Fruit fly (Drosophila melanogaster) S2 (cell line): ENCODE results near the gene CG13060.

Experiments
- CG8478 ChIP-seq: fragments of >200 bp; optimal IDR thresholded peaks from 2 replicates; lab custom pipeline; 2018
- CTCF ChIP-seq, 2 experiments: fragments of >200 bp; optimal IDR thresholded peaks; 2 replicates each; lab custom pipeline; 2018

The CG13060 gene

DNA sequence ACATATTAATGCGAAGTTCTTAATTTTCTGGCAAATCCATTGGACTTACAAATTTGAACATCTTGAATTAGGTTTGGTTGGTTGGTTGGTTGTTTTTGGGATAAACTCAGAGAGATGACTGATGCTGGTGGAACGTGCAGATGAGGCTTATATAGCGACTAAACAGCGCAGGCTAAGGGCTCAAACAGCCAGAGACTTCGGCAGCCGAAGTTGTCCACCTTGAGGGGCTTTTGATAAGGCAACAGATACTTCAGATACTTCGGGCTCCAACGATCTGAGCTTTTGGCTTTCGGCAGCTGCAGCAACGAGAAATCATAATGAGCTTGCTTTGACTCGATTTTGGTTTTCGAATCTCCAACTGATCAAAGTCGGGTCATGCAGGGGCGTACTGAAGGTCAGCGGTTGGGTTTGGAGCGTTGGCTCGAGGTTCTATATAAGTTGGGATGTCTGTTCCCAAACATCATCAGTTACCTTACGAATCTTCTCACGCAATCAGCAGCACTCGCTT is at the start of gene CG13060, which contains the start of gene CG13041:
CG13060 (plus strand) TSS at position 458 of the 508 bp plus-strand sequence.
CG13041 (minus strand) TSS at position 128 of the 508 bp plus-strand sequence.
- TF ChIP-seq CG8478 (lab: Kevin White, UChicago) = no peak
- TF ChIP-seq CTCF (optimal IDR thresholded peaks at IDR 0.05; lab: Kevin White, UChicago) = no peak

DNA sequence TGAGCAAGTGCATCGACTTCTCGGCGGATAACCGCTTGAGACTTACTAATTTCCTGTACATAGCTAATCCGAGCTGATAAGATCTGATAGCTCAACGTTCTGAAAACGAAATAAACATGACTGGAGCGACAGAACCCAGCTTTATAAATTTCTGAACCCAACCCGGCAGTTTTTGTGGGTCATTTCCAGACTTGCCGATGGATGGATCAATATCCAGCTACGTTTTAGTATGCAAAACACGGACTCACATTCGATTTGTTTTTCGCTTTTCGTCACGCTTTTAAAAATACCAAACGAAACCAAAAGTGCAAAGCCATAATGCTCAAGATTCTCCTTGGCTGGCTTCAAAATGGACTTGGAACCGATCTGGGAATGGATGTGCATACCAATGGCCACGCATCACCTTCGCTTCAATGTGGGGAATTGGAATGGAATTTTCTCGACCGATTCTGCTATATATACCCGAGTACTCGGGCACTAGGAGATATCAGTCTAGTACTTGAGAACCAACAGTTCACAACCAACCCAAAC is 48.8 kb upstream of the CG13060 start, which contains the start of the genes CG34248 and CG13067:
CG34248 (minus strand) TSS at position 101 of the 531 bp plus-strand sequence.
CG13067 (plus strand) TSS at position 481 of the 531 bp plus-strand sequence.
- TF ChIP-seq CTCF (optimal IDR thresholded peaks at IDR 0.05; lab: Kevin White, UChicago) = no peak
- TF ChIP-seq CG8478 (lab: Kevin White, UChicago) = no peak

DNA sequence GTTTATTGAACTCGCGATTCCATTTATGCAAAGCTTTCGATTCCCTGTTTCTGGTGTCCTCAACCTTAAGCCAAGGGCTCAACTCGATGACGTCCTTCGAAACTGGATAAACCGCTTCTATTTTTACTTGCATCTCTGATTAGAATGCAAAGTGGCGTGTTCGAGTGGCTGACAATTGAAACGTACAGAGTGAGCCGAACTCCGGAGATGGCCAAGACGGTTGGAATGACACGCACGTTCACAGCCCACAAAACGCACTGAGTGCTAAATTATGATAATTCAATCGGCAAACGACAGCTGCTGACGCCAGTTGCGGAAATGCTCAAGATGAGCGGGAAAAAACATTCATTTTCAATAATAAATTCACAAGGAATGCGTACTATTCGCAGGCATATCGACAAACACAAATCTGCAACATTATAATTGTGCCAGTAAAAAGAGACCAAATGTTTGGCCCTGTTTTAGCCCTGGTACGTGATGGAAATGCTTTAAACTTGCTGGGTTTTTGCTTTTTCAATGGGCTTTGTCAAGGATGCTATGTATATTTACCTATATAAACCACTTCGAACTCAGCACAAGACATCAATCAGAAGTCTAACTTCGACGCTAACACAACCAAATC is 47.2 kb upstream of the CG13060 start, which contains the start of gene CG13066:
CG13066 (plus strand) TSS at position 572 of the 622 bp plus-strand sequence.
- TF ChIP-seq CG8478 (lab: Kevin White, UChicago) (no peak), CTCF (optimal IDR thresholded peaks at IDR 0.05; lab: Kevin White, UChicago) (no peak)

DNA sequence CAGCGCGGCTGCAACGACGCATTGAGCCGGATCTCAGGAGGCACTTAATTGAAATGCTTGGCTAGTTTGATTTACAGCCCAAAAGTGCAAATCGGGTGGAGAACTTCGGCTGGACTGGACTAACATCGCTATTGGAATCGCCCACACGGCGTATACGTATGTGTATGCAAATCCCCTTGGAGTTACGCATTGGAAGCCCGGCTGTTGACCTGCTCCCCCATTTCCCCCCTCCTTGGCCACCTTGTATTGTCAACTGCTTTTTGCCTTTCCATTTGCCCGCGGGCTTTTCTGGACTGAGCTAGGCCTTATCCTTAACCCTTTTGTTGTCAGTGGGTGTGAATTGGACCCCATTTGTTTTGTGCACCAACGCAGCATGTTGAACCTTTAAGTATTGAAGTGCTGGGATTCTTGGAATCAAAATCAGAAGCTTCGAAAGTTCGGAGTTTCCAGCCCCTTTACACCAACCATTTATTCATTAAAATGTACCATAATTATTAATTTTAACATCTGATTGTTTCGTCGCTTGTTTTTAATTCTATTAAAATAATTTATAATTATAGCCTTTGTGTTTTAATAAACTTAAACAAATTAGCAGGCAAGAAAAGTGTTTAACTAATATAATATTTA is 44.2 kb upstream of the CG13060 start:
- TF ChIP-seq CTCF (optimal IDR thresholded peaks at IDR 0.05; lab: Kevin White, UChicago) = no peak
- TF ChIP-seq CG8478 (lab: Kevin White, UChicago) = no peak

DNA sequence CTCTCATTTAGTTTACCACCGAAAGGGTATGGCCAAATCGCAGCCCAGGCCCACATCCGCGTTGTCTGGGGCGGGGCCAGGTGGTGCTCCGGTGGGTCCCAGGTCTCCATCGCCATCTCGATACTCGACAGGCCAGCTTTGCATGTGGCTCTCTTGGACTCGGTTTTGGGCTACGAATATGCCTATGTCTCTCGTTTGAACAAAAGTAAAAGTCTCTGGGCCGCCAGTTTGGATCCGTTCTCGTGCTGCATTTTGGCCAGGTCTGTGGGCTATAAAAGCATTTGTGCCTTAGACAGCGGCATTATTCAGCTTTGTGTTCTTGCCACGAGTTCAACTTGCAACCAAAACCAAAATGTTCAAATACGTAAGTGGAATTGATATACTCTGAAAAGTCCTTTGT is 42.5 kb upstream of the CG13060 start, which contains the start of gene CG13065:
CG13065 (plus strand) TSS at position 301 of the 400 bp plus-strand sequence.
- TF ChIP-seq CG8478 (lab: Kevin White, UChicago) = no peak

DNA sequence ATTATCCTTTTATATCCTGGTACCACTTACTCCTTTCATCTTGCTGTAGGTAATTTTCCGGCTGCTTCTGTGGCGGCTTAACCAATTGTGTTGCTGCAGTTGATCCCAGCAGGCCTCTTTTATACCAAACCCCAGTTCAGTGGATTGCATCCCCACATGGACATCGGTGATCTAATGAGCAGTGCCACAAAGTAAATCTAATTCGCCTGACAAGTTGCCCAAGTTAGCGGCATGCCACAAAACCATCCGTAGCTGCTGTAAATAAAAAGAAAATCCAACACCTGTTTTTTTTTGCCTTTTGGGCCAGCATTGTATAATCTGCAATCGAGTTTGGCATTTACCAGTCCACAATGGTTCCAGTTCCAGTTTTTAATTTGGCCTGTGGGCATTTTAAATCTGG is 40.5 kb upstream of the CG13060 start, which contains the start of gene CG13050:
CG13050 (minus strand) TSS at position 101 of the 400 bp plus-strand sequence.
- TF ChIP-seq CTCF (optimal IDR thresholded peaks at IDR 0.05; lab: Kevin White, UChicago) (no peak), CG8478 (lab: Kevin White, UChicago) (no peak)

DNA sequence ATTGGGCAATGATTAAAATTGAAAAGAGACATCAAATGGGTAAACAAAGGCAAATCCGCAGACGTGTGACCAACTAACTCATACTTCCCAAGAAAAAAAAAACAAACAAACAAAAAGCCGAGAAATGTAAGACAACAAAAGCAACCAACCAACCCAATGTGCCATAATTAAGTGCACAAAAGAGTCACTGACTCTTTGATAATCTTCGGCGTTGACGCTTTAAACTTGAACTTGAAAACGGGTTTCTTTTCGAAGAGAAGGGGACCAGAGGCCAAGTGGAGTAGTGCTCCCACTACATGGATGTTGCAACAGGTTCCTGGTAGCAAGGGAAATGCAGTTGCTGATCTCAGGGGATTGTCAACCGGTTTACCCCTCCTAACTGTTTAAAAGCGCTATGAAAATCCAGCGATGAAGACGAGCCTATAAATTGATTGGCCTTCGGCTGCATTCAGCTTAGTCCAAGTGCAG is 39.6 kb upstream of the CG13060 start, which contains the start of gene CG13064:
CG13064 (plus strand) TSS at position 418 of the 468 bp plus-strand sequence.
- TF ChIP-seq CG8478 (lab: Kevin White, UChicago) (no peak), CTCF (optimal IDR thresholded peaks at IDR 0.05; lab: Kevin White, UChicago) (no peak)

DNA sequence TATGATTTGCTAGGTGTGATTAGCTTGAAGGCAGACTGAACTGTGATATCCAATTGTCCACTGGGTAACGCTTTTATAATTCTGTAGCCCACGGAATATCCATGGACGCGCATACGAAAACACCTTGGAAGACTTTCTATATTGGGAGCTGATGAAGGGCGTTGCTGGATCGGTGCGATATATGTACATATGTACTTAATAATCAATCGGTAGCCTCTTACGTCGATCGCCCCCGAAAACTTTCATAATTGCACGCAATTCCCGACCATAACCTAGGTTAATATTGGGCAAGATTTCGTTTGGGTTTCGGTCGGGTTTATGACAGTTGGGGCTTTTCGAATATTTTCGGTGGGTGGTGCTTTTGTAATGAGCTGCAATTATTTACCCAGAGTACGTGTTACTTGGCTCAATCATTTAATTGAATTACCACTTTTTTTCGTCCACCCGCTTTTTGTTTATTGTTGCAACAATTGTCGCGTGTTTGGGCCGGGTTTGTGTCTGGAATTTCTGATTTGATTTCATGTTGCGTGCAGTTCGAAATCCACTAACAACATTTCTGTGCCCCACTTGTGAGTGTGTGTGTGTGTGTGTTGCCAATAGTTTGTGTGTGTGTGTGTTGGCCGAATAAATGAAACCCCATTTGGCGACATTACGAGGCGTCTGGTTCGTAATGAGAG is 37.6 kb upstream of the CG13060 start, which contains the start of gene CG13049:
CG13049 (minus strand) TSS at position 51 of the 677 bp plus-strand sequence.
- TF ChIP-seq CTCF (optimal IDR thresholded peaks at IDR 0.05; lab: Kevin White, UChicago) = no peak
- no peak for TF ChIP-seq CG8478 (lab: Kevin White, UChicago)

DNA sequence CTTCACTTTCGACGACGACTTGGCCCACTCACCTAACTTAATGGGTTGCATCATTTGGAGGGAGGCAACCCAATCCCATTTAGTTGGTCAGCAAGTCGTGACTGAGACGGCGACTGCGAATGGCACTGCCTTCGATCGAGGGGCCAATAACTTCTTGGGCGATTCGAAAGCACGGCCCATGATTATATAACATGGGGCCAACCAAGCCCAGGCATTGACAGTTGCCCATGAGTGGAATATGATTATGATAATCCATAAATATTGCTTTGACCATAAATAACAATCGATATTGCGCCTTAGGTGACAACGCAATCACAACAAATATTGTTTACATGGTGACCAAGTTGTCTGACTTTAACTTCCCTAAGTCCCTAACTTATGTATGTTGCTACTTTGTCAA is 35.8 kb upstream of the CG13060 start, which contains the start of gene CG13048:
CG13048 (minus strand) TSS at position 101 of the 400 bp plus-strand sequence.
- TF ChIP-seq CG8478 (lab: Kevin White, UChicago) = no peak
- TF ChIP-seq CTCF (optimal IDR thresholded peaks at IDR 0.05; lab: Kevin White, UChicago) = no peak

DNA sequence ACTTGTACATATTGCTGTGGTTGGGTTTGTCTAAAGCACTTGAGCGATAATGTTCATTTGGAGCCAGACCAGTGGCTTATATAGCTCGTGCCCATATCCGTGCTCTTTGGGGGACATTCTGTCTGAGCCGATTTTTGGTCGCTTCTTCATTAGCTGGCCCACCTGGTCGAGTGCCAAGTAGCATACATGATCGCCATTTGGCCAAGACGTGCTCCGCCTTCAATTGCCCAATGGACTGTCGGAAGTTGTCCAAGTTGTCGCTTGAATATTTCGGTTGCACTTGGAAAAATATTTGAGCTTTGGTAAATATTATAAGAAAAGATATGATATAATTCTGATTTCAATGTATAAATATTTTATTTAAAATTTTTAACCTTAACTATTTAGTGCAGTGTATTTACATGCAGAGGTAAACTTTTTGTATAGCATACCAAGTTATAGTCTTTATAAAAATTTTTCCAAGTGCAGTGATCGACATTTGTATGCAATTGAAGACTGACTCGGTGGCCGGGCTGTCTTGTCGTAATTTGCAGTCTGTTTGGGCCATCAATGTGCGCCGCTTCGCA is 34.2 kb upstream of the CG13060 start, which contains the start of gene CG13047:
CG13047 (minus strand) TSS at position 51 of the 566 bp plus-strand sequence.
- TF ChIP-seq CG8478 (lab: Kevin White, UChicago) (no peak), CTCF (optimal IDR thresholded peaks at IDR 0.05; lab: Kevin White, UChicago) (no peak)

DNA sequence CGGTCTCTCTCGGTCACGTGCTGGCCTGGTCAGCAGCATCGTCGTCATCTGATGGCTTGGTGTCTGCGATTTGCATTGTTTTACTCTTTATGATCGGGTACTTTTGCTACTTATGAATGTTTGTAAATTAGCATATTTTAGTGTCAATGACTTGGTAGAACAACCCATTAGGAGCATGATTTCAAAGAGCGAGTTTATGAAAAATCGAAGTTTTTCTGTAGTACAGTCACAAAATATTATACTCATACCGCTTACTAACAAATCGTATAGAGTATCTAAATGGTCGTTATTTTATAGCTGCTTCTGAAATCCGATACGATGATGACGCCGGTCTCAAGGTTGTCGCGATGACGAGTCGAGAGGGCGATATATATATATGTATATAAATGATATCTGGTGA is 33.4 kb upstream of the CG13060 start:
- TF ChIP-seq CTCF (optimal IDR thresholded peaks at IDR 0.05; lab: Kevin White, UChicago) (no peak), CG8478 (lab: Kevin White, UChicago) (no peak)

DNA sequence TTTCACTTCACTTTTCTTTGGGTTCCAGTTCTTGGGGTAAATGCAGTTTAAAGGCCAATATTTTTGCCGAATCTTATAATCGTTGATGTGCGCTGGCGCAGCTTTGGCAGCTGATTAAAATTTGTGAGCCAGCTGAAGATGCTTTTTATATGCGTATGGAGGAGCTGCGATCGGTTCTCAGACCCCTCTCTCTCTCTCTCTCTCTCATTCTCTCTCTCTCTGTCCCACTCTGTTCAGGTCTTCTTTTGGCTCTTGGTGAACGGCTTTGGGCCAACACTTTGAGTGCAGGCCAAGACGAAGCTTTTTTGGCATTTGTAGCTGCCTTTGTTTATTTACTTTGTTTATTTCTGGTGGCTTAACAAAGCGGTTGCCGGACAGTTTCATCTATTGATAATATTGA is 31.3 kb upstream of the CG13060 start, which contains the start of gene CG13046:
CG13046 (minus strand) TSS at position 101 of the 400 bp plus-strand sequence.
- no peak for TF ChIP-seq CTCF (optimal IDR thresholded peaks at IDR 0.05; lab: Kevin White, UChicago)
- TF ChIP-seq CG8478 (lab: Kevin White, UChicago) = no peak

DNA sequence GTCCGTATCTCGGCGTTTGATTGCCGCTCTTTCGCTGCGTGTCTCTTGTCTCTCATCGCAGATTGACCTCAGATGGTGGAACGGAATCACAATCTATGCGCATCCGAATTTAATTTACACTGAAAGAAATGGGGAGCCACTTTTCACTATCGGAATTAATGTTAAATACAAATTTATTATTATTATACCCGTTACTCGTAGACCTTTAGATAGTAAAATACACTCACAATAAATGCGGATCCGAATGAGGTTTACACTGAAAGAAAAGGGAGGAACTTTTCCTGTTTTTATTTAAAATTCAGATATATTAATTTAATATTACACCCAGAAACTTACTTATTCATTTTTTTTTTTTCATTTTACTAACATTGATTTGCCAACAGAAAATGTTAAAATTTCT is 30.6 kb upstream of the CG13060 start:
- no peak for TF ChIP-seq CG8478 (lab: Kevin White, UChicago)
- TF ChIP-seq CTCF (optimal IDR thresholded peaks at IDR 0.05; lab: Kevin White, UChicago) = no peak
